Worm (Caenorhabditis elegans) whole organism, L4 larva: ENCODE data around the gene ver-1.

ENCODE experiments used
- F49E8.2 ChIP-seq: sonication (generic microtip); optimal IDR thresholded peaks from 2 replicates; lab custom pipeline; 2016; ENCODE audit warnings: missing compliant biosample characterization, mild to moderate bottlenecking, missing genetic modification characterization, borderline replicate concordance
- ZK546.5 ChIP-seq, 2 experiments: sonication (generic microtip); optimal IDR thresholded peaks; 2 replicates each; lab custom pipeline; 2017; ENCODE audit warnings: missing biosample characterization in 2 of 2, missing genetic modification characterization in 2 of 2
- nhr-102 ChIP-seq: sonication (generic microtip); optimal IDR thresholded peaks from 2 replicates; lab custom pipeline; 2016; ENCODE audit warnings: mild to moderate bottlenecking, missing genetic modification characterization, moderate library complexity, missing compliant biosample characterization
- snpc-4 ChIP-seq: fragments of 150-350 bp; optimal IDR thresholded peaks from 2 replicates; lab custom pipeline; 2014; ENCODE audit warnings: missing biosample characterization, missing genetic modification characterization
- unc-62 ChIP-seq, 3 experiments: fragments of 150-350 bp in 1 of 3; sonication (generic microtip); optimal IDR thresholded peaks in 2 of 3; peaks in 1 of 3; 1 replicate in 1 of 3; 2 replicates in 2 of 3; lab custom pipeline; 2014 to 2017; ENCODE audit warnings: missing biosample characterization in 3 of 3, missing genetic modification characterization in 3 of 3, missing genetic modification reagents in 3 of 3, missing genotype in 1 of 3
- zip-11 ChIP-seq: fragments of 200-800 bp; sonication (Bioruptor generic); IDR thresholded peaks from 2 replicates; pipeline ENCODE4 v1.3.6; 2022; ENCODE audit warnings: missing genetic modification characterization, missing compliant biosample characterization

ce11 chrIII:140904-141303 lies 15.7 kb upstream of the ver-1 start, which contains the start of gene fbxb-81:
- no peak for TF ChIP-seq ZK546.5 (tag; optimal IDR thresholded peaks at IDR 0.05; lab: Kevin White, UChicago)
- TF ChIP-seq zip-11 (GFP tag; lab: Robert Waterston, UW): no peak
- TF ChIP-seq snpc-4 (tag; lab: Kevin White, UChicago): no peak
- peak in 1 of 2 experiments; percentile 94 for TF ChIP-seq unc-62 (GFP tag; optimal IDR thresholded peaks at IDR 0.05 in 1 of 2; lab: Kevin White, UChicago)
- TF ChIP-seq unc-62 (tag; optimal IDR thresholded peaks at IDR 0.05; lab: Kevin White, UChicago): no peak
- no peak for TF ChIP-seq nhr-102 (tag; lab: Kevin White, UChicago)
- TF ChIP-seq F49E8.2 (tag; lab: Kevin White, UChicago): no peak
